Worm (Caenorhabditis elegans) whole organism, L3 larva: ENCODE measurements around the gene Y43F8C.3.

Experiments
- R02D3.7 ChIP-seq: fragments of 150-350 bp; optimal IDR thresholded peaks from 2 replicates; lab custom pipeline; 2014; ENCODE audit warnings: missing biosample characterization, missing genetic modification characterization
- ZK546.5 ChIP-seq: sonication (generic microtip); optimal IDR thresholded peaks from 2 replicates; lab custom pipeline; 2017; ENCODE audit warnings: missing biosample characterization, missing genetic modification characterization
- aly-2 ChIP-seq: fragments of 150-350 bp; optimal IDR thresholded peaks from 2 replicates; lab custom pipeline; 2014; ENCODE audit warnings: missing biosample characterization, missing genetic modification characterization
- ama-1 ChIP-seq: fragments of 150-350 bp; optimal IDR thresholded peaks from 2 replicates; lab custom pipeline; 2018
- ceh-28 ChIP-seq: fragments of 150-350 bp; optimal IDR thresholded peaks from 2 replicates; lab custom pipeline; 2014; ENCODE audit warnings: missing biosample characterization, missing genetic modification reagents, missing genetic modification characterization
- egl-27 ChIP-seq: sonication (generic microtip); optimal IDR thresholded peaks from 4 replicates; lab custom pipeline; 2017; ENCODE audit warnings: missing biosample characterization, missing genetic modification reagents, missing genetic modification characterization
- egl-5 ChIP-seq: fragments of 150-350 bp; optimal IDR thresholded peaks from 2 replicates; lab custom pipeline; 2017; ENCODE audit warnings: missing biosample characterization, missing genetic modification reagents, missing genetic modification characterization, inconsistent platforms
- elt-1 ChIP-seq: fragments of 150-350 bp; optimal IDR thresholded peaks from 2 replicates; lab custom pipeline; 2014; ENCODE audit warnings: missing biosample characterization, missing genetic modification characterization
- elt-2 ChIP-seq: sonication (generic microtip); optimal IDR thresholded peaks from 2 replicates; lab custom pipeline; 2016; ENCODE audit warnings: missing genetic modification reagents, mild to moderate bottlenecking, missing genetic modification characterization, missing compliant biosample characterization
- eor-1 ChIP-seq, 2 experiments: fragments of 150-350 bp; optimal IDR thresholded peaks; 2 replicates each; lab custom pipeline; 2014 to 2018; ENCODE audit warnings: missing biosample characterization in 2 of 2, missing genetic modification characterization in 2 of 2
- fkh-10 ChIP-seq: sonication (generic microtip); optimal IDR thresholded peaks from 2 replicates; lab custom pipeline; 2017; ENCODE audit warnings: missing biosample characterization, missing genetic modification reagents, missing genetic modification characterization
- fkh-2 ChIP-seq: fragments of 150-350 bp; optimal IDR thresholded peaks from 2 replicates; lab custom pipeline; 2014; ENCODE audit warnings: missing biosample characterization, missing genetic modification reagents, missing genetic modification characterization
- fos-1 ChIP-seq: fragments of 150-350 bp; optimal IDR thresholded peaks from 2 replicates; lab custom pipeline; 2014; ENCODE audit warnings: missing biosample characterization, missing genetic modification characterization
- jun-1 ChIP-seq: fragments of 150-350 bp; optimal IDR thresholded peaks from 2 replicates; lab custom pipeline; 2014; ENCODE audit warnings: missing biosample characterization, missing genetic modification reagents, missing genetic modification characterization
- lin-15B ChIP-seq: fragments of 150-350 bp; optimal IDR thresholded peaks from 2 replicates; lab custom pipeline; 2014; ENCODE audit warnings: missing biosample characterization, missing genetic modification characterization
- lsy-12 ChIP-seq: sonication (generic microtip); optimal IDR thresholded peaks from 2 replicates; lab custom pipeline; 2016; ENCODE audit warnings: mild to moderate bottlenecking, missing genetic modification characterization, missing compliant biosample characterization
- mdl-1 ChIP-seq: fragments of 150-350 bp; optimal IDR thresholded peaks from 2 replicates; lab custom pipeline; 2014; ENCODE audit warnings: missing biosample characterization, missing genetic modification characterization
- mml-1 ChIP-seq: fragments of 150-350 bp; sonication (generic microtip); optimal IDR thresholded peaks from 3 replicates; lab custom pipeline; 2014; ENCODE audit warnings: missing biosample characterization, missing genetic modification characterization
- nfya-1 ChIP-seq: sonication (generic microtip); optimal IDR thresholded peaks from 2 replicates; lab custom pipeline; 2017; ENCODE audit warnings: missing genetic modification characterization, mild to moderate bottlenecking, missing compliant biosample characterization, antibody characterized with exemption, moderate library complexity; ENCODE audit not compliant: insufficient read depth
- nhr-237 ChIP-seq: fragments of 150-350 bp; optimal IDR thresholded peaks from 2 replicates; lab custom pipeline; 2014; ENCODE audit warnings: missing biosample characterization, missing genetic modification characterization
- nhr-25 ChIP-seq: sonication (generic microtip); optimal IDR thresholded peaks from 2 replicates; lab custom pipeline; 2017; ENCODE audit warnings: missing biosample characterization, missing genetic modification characterization
- nhr-28 ChIP-seq: fragments of 150-350 bp; optimal IDR thresholded peaks from 2 replicates; lab custom pipeline; 2014; ENCODE audit warnings: missing biosample characterization, missing genetic modification characterization
- nhr-43 ChIP-seq: sonication (generic microtip); optimal IDR thresholded peaks from 2 replicates; lab custom pipeline; 2016; ENCODE audit warnings: mild to moderate bottlenecking, missing genetic modification characterization, missing compliant biosample characterization; ENCODE audit not compliant: poor library complexity, severe bottlenecking
- nhr-67 ChIP-seq: fragments of 150-350 bp; optimal IDR thresholded peaks from 2 replicates; lab custom pipeline; 2014; ENCODE audit warnings: missing biosample characterization, missing genetic modification characterization
- nhr-76 ChIP-seq: fragments of 150-350 bp; sonication (generic microtip); optimal IDR thresholded peaks from 5 replicates; lab custom pipeline; 2014; ENCODE audit warnings: missing biosample characterization, missing genetic modification characterization
- nhr-77 ChIP-seq: fragments of 150-350 bp; optimal IDR thresholded peaks from 2 replicates; lab custom pipeline; 2014; ENCODE audit warnings: missing biosample characterization, missing genetic modification characterization
- pqm-1 ChIP-seq: fragments of 150-350 bp; optimal IDR thresholded peaks from 2 replicates; lab custom pipeline; 2017; ENCODE audit warnings: missing biosample characterization, missing genetic modification characterization, inconsistent platforms
- sea-2 ChIP-seq: fragments of 150-350 bp; sonication (generic microtip); optimal IDR thresholded peaks from 4 replicates; lab custom pipeline; 2014; ENCODE audit warnings: missing biosample characterization, missing genetic modification reagents, missing genetic modification characterization
- snpc-4 ChIP-seq: fragments of 150-350 bp; optimal IDR thresholded peaks from 2 replicates; lab custom pipeline; 2014; ENCODE audit warnings: missing biosample characterization, missing genetic modification characterization
- unc-62 ChIP-seq: fragments of 150-350 bp; sonication (generic microtip); optimal IDR thresholded peaks from 4 replicates; lab custom pipeline; 2014; ENCODE audit warnings: missing biosample characterization, missing genetic modification reagents, missing genetic modification characterization
- ztf-4 ChIP-seq: fragments of 150-350 bp; optimal IDR thresholded peaks from 2 replicates; lab custom pipeline; 2014; ENCODE audit warnings: missing biosample characterization, missing genetic modification characterization

The Y43F8C.3 gene

ce11 chrV:19668213-19668612 lies 45.8 kb upstream of the Y43F8C.3 start:
- no peak for TF ChIP-seq lsy-12 (tag; lab: Kevin White, UChicago)
- TF ChIP-seq lin-15B (tag; lab: Kevin White, UChicago): no peak
- no peak for TF ChIP-seq snpc-4
- TF ChIP-seq pqm-1: no peak
- no peak for TF ChIP-seq fkh-2 (tag; lab: Kevin White, UChicago)
- no peak for TF ChIP-seq egl-27 (tag; lab: Kevin White, UChicago)
- no peak for TF ChIP-seq nhr-43 (tag; lab: Kevin White, UChicago)
- no peak for TF ChIP-seq ZK546.5 (tag; lab: Kevin White, UChicago)
- no peak for TF ChIP-seq eor-1 (tag; optimal IDR thresholded peaks at IDR 0.05; lab: Kevin White, UChicago)
- TF ChIP-seq fkh-10: no peak
- no peak for TF ChIP-seq ama-1 (lab: Kevin White, UChicago)
- TF ChIP-seq jun-1 (tag; lab: Kevin White, UChicago): no peak
- TF ChIP-seq sea-2 (GFP tag; lab: Kevin White, UChicago): no peak
- no peak for TF ChIP-seq elt-2 (tag; lab: Kevin White, UChicago)

ce11 chrV:19667716-19668115 lies 45.3 kb upstream of the Y43F8C.3 start:
- TF ChIP-seq nhr-28 (tag; lab: Kevin White, UChicago) (no peak), nhr-237 (tag; lab: Kevin White, UChicago) (no peak), nhr-76 (tag; lab: Kevin White, UChicago) (no peak), nfya-1 (no peak), fkh-10 (no peak), jun-1 (tag; lab: Kevin White, UChicago) (no peak), mdl-1 (tag; lab: Kevin White, UChicago) (no peak), lsy-12 (tag; lab: Kevin White, UChicago) (no peak), mml-1 (tag; lab: Kevin White, UChicago) (no peak), aly-2 (no peak), nhr-67 (tag; lab: Kevin White, UChicago) (no peak), sea-2 (GFP tag; lab: Kevin White, UChicago) (no peak), ama-1 (lab: Kevin White, UChicago) (no peak), nhr-43 (tag; lab: Kevin White, UChicago) (no peak), ztf-4 (tag; lab: Kevin White, UChicago) (no peak), nhr-77 (tag; lab: Kevin White, UChicago) (no peak)

ce11 chrV:19666308-19666707 lies 43.9 kb upstream of the Y43F8C.3 start:
- no peak for TF ChIP-seq jun-1 (tag; lab: Kevin White, UChicago)
- no peak for TF ChIP-seq unc-62 (GFP tag; lab: Kevin White, UChicago)
- peak; percentile 71 for TF ChIP-seq nhr-25 (tag; lab: Kevin White, UChicago)
- no peak for TF ChIP-seq sea-2 (GFP tag; lab: Kevin White, UChicago)
- no peak for TF ChIP-seq ceh-28 (tag; lab: Kevin White, UChicago)

ce11 chrV:19664574-19664973 lies 42.1 kb upstream of the Y43F8C.3 start:
- TF ChIP-seq ztf-4 (tag; lab: Kevin White, UChicago) (no peak), pqm-1 (no peak), fkh-2 (tag; lab: Kevin White, UChicago) (no peak), fos-1 (tag; lab: Kevin White, UChicago) (no peak), aly-2 (no peak), snpc-4 (no peak), nhr-76 (tag; lab: Kevin White, UChicago) (no peak), ama-1 (lab: Kevin White, UChicago) (no peak), egl-5 (tag; lab: Kevin White, UChicago) (no peak)

- no peak for TF ChIP-seq nhr-76 (tag; lab: Kevin White, UChicago)
- TF ChIP-seq unc-62 (GFP tag; lab: Kevin White, UChicago): no peak
- no peak for TF ChIP-seq elt-1 (tag; lab: Kevin White, UChicago)
- no peak for TF ChIP-seq nhr-25 (tag; lab: Kevin White, UChicago)
- TF ChIP-seq R02D3.7 (tag; lab: Kevin White, UChicago): no peak
Observed at ce11 chrV:19655151-19655550, 32.7 kb upstream of the Y43F8C.3 start, which contains the start of gene dmd-3. TSS of gene dmd-3 (minus strand) at chrV:19655251.
